Fruit fly (Drosophila melanogaster) whole organism, embryonic: ENCODE measurements around the gene mora.

Experiments
- Ada2b ChIP-seq: fragments of 200-800 bp; sonication (Bioruptor generic); IDR thresholded peaks from 2 replicates; pipeline ENCODE4 v1.3.6; 2022; ENCODE audit warnings: missing biosample characterization, missing genetic modification characterization
- B-H2 ChIP-seq: fragments of 200-800 bp; sonication (Bioruptor generic); optimal IDR thresholded peaks from 2 replicates; lab custom pipeline; 2018; ENCODE audit warnings: missing biosample characterization, mild to moderate bottlenecking, missing genetic modification characterization
- CG10209 ChIP-seq: fragments of 200-800 bp; sonication (Bioruptor generic); optimal IDR thresholded peaks from 3 replicates; lab custom pipeline; 2017; ENCODE audit warnings: missing biosample characterization, mild to moderate bottlenecking, missing genetic modification characterization, missing genetic modification reagents
- CG10654 ChIP-seq: fragments of 200-800 bp; sonication (Bioruptor generic); optimal IDR thresholded peaks from 2 replicates; lab custom pipeline; 2016; ENCODE audit warnings: missing biosample characterization, missing genetic modification characterization
- CG11247 ChIP-seq: fragments of 200-800 bp; sonication (Bioruptor generic); IDR thresholded peaks from 2 replicates; pipeline ENCODE4 v1.3.6; 2022; ENCODE audit warnings: missing biosample characterization, missing genetic modification characterization
- CG11456 ChIP-seq: fragments of 200-800 bp; sonication (Bioruptor generic); IDR thresholded peaks from 3 replicates; pipeline ENCODE4 v1.3.6; 2022; ENCODE audit warnings: missing biosample characterization, missing genetic modification characterization
- CG11695 ChIP-seq: fragments of 200-800 bp; sonication (Bioruptor generic); IDR thresholded peaks from 3 replicates; pipeline ENCODE4 v1.3.6; 2022; ENCODE audit warnings: missing biosample characterization, missing genetic modification characterization
- CG12104 ChIP-seq: fragments of 200-800 bp; sonication (Bioruptor generic); optimal IDR thresholded peaks from 3 replicates; lab custom pipeline; 2016; ENCODE audit warnings: missing biosample characterization, missing genetic modification characterization
- CG12236 ChIP-seq: fragments of 200-800 bp; sonication (Bioruptor generic); optimal IDR thresholded peaks from 2 replicates; lab custom pipeline; 2016; ENCODE audit warnings: missing biosample characterization, missing genetic modification characterization
- CG12942 ChIP-seq: fragments of 200-800 bp; sonication (Bioruptor generic); optimal IDR thresholded peaks from 3 replicates; lab custom pipeline; 2016; ENCODE audit warnings: missing biosample characterization, missing genetic modification characterization
- CG15601 ChIP-seq: fragments of 200-800 bp; sonication (Bioruptor generic); optimal IDR thresholded peaks from 3 replicates; lab custom pipeline; 2019; ENCODE audit warnings: missing biosample characterization, mild to moderate bottlenecking, missing genetic modification characterization, moderate library complexity
- CG2120 ChIP-seq: fragments of 200-800 bp; sonication (Bioruptor generic); optimal IDR thresholded peaks from 3 replicates; lab custom pipeline; 2016; ENCODE audit warnings: missing biosample characterization, missing genetic modification characterization
- CG4820 ChIP-seq: fragments of 200-800 bp; sonication (Bioruptor generic); optimal IDR thresholded peaks from 3 replicates; lab custom pipeline; 2016; ENCODE audit warnings: missing biosample characterization, missing genetic modification characterization
- CG5245 ChIP-seq: fragments of 200-800 bp; sonication (Bioruptor generic); optimal IDR thresholded peaks from 3 replicates; lab custom pipeline; 2016; ENCODE audit warnings: missing biosample characterization, missing genetic modification characterization
- CG7357 ChIP-seq: fragments of 200-800 bp; sonication (Bioruptor generic); IDR thresholded peaks from 3 replicates; pipeline ENCODE4 v1.3.6; 2022; ENCODE audit warnings: missing biosample characterization, missing genetic modification characterization
- CG8924 ChIP-seq: fragments of 200-800 bp; optimal IDR thresholded peaks from 3 replicates; lab custom pipeline; 2019; ENCODE audit warnings: missing biosample characterization, mild to moderate bottlenecking, missing genetic modification characterization, moderate library complexity
- CG9215 ChIP-seq: fragments of 200-800 bp; sonication (Bioruptor generic); IDR thresholded peaks from 2 replicates; pipeline ENCODE4 v1.3.6; 2022; ENCODE audit warnings: missing biosample characterization, missing genetic modification characterization
- CG9797 ChIP-seq: fragments of 200-800 bp; sonication (Bioruptor generic); optimal IDR thresholded peaks from 3 replicates; lab custom pipeline; 2018; ENCODE audit warnings: missing biosample characterization, mild to moderate bottlenecking, missing genetic modification characterization
- CG9817 ChIP-seq: fragments of 200-800 bp; sonication (Bioruptor generic); optimal IDR thresholded peaks from 2 replicates; lab custom pipeline; 2018; ENCODE audit warnings: missing biosample characterization, mild to moderate bottlenecking, missing genetic modification characterization, moderate library complexity
- CG9876 ChIP-seq: fragments of 200-800 bp; sonication (Bioruptor generic); optimal IDR thresholded peaks from 2 replicates; lab custom pipeline; 2016; ENCODE audit warnings: missing biosample characterization, missing genetic modification characterization
- CkIIα-i1 ChIP-seq: fragments of 200-800 bp; sonication (Bioruptor generic); IDR thresholded peaks from 2 replicates; pipeline ENCODE4 v1.3.6; 2022; ENCODE audit warnings: missing biosample characterization, missing genetic modification characterization
- Dip2 ChIP-seq: fragments of 200-800 bp; sonication (Bioruptor generic); IDR thresholded peaks from 2 replicates; pipeline ENCODE4 v1.3.6; 2022; ENCODE audit warnings: missing biosample characterization, missing genetic modification characterization
- E2f2 ChIP-seq: fragments of 200-800 bp; sonication (Bioruptor generic); IDR thresholded peaks from 2 replicates; pipeline ENCODE4 v1.3.6; 2022; ENCODE audit warnings: missing biosample characterization, missing genetic modification characterization
- ERR ChIP-seq: fragments of 200-800 bp; sonication (Bioruptor generic); optimal IDR thresholded peaks from 2 replicates; lab custom pipeline; 2016; ENCODE audit warnings: missing biosample characterization, missing genetic modification characterization
- Ets65A ChIP-seq: fragments of 200-800 bp; sonication (Bioruptor generic); peaks from one replicate; lab custom pipeline; 2016; ENCODE audit warnings: missing biosample characterization, missing genetic modification characterization
- Fer3 ChIP-seq: fragments of 200-800 bp; sonication (Bioruptor generic); optimal IDR thresholded peaks from 2 replicates; lab custom pipeline; 2018; ENCODE audit warnings: missing biosample characterization, mild to moderate bottlenecking, missing genetic modification characterization, moderate library complexity
- H15 ChIP-seq: fragments of 200-800 bp; sonication (Bioruptor generic); IDR thresholded peaks from 3 replicates; pipeline ENCODE4 v1.3.6; 2022; ENCODE audit warnings: missing biosample characterization, missing genetic modification characterization
- Hmx ChIP-seq: fragments of 200-800 bp; sonication (Bioruptor generic); optimal IDR thresholded peaks from 2 replicates; lab custom pipeline; 2016; ENCODE audit warnings: missing biosample characterization, missing genetic modification characterization
- Hr3 ChIP-seq: fragments of 200-800 bp; sonication (Bioruptor generic); optimal IDR thresholded peaks from 3 replicates; lab custom pipeline; 2016; ENCODE audit warnings: missing biosample characterization, missing genetic modification characterization
- Hr39 ChIP-seq: fragments of >200 bp; optimal IDR thresholded peaks from 2 replicates; lab custom pipeline; 2017
- Lhr ChIP-seq: fragments of 200-800 bp; sonication (Bioruptor generic); optimal IDR thresholded peaks from 3 replicates; lab custom pipeline; 2017; ENCODE audit warnings: mild to moderate bottlenecking, missing biosample characterization, missing genetic modification reagents, missing genetic modification characterization
- Sry-β ChIP-seq: fragments of 200-800 bp; sonication (Bioruptor generic); optimal IDR thresholded peaks from 2 replicates; lab custom pipeline; 2018; ENCODE audit warnings: missing biosample characterization, mild to moderate bottlenecking, missing genetic modification characterization, moderate library complexity
- Sry-δ ChIP-seq: fragments of 200-800 bp; sonication (Bioruptor generic); optimal IDR thresholded peaks from 2 replicates; lab custom pipeline; 2016; ENCODE audit warnings: missing biosample characterization, missing genetic modification characterization
- Tbp ChIP-seq: fragments of >200 bp; optimal IDR thresholded peaks from 2 replicates; lab custom pipeline; 2018; ENCODE audit warnings: missing biosample characterization, missing genetic modification characterization
- Usf ChIP-seq: fragments of 200-800 bp; sonication (Bioruptor generic); optimal IDR thresholded peaks from 2 replicates; lab custom pipeline; 2017; ENCODE audit warnings: missing genotype, missing biosample characterization, missing genetic modification characterization
- aop ChIP-seq: fragments of 200-800 bp; sonication (Bioruptor generic); IDR thresholded peaks from 2 replicates; pipeline ENCODE4 v1.3.6; 2022; ENCODE audit warnings: missing biosample characterization, missing genetic modification characterization
- chinmo ChIP-seq: fragments of 200-800 bp; sonication (Bioruptor generic); IDR thresholded peaks from 4 replicates; pipeline ENCODE4 v1.3.6; 2022; ENCODE audit warnings: missing biosample characterization, missing genetic modification characterization; ENCODE audit not compliant: partially characterized antibody
- dysf ChIP-seq: fragments of 200-800 bp; sonication (Bioruptor generic); IDR thresholded peaks from 3 replicates; pipeline ENCODE4 v1.3.6; 2022; ENCODE audit warnings: missing biosample characterization, missing genetic modification characterization
- ems ChIP-seq: fragments of 200-800 bp; sonication (Bioruptor generic); optimal IDR thresholded peaks from 3 replicates; lab custom pipeline; 2016; ENCODE audit warnings: missing biosample characterization, missing genetic modification characterization
- ham ChIP-seq: fragments of 200-800 bp; sonication (Bioruptor generic); IDR thresholded peaks from 2 replicates; pipeline ENCODE4 v1.3.6; 2022; ENCODE audit warnings: missing biosample characterization, missing genetic modification characterization
- her ChIP-seq: fragments of 200-800 bp; sonication (Bioruptor generic); optimal IDR thresholded peaks from 2 replicates; lab custom pipeline; 2016; ENCODE audit warnings: missing biosample characterization, missing genetic modification characterization
- jumu ChIP-seq: fragments of 200-800 bp; sonication (Bioruptor generic); optimal IDR thresholded peaks from 3 replicates; lab custom pipeline; 2016; ENCODE audit warnings: missing biosample characterization, missing genetic modification characterization
- lmd ChIP-seq: fragments of 200-800 bp; sonication (Bioruptor generic); IDR thresholded peaks from 2 replicates; pipeline ENCODE4 v1.3.6; 2022; ENCODE audit warnings: missing biosample characterization, missing genetic modification characterization
- nau ChIP-seq: fragments of 200-800 bp; sonication (Bioruptor generic); optimal IDR thresholded peaks from 3 replicates; lab custom pipeline; 2017; ENCODE audit warnings: missing biosample characterization, mild to moderate bottlenecking, missing genetic modification characterization, missing genetic modification reagents
- pzg ChIP-seq: fragments of 200-800 bp; sonication (Bioruptor generic); optimal IDR thresholded peaks from 3 replicates; lab custom pipeline; 2018; ENCODE audit warnings: missing biosample characterization, mild to moderate bottlenecking, missing genetic modification characterization, moderate library complexity
- sens-2 ChIP-seq: fragments of 200-800 bp; sonication (Bioruptor generic); IDR thresholded peaks from 2 replicates; pipeline ENCODE4 v1.3.6; 2022; ENCODE audit warnings: missing biosample characterization, missing genetic modification characterization
- seq ChIP-seq: fragments of 200-800 bp; sonication (Bioruptor generic); IDR thresholded peaks from 2 replicates; pipeline ENCODE4 v1.3.6; 2022; ENCODE audit warnings: missing biosample characterization, missing genetic modification characterization
- stc ChIP-seq: fragments of 200-800 bp; sonication (Bioruptor generic); IDR thresholded peaks from 2 replicates; pipeline ENCODE4 v1.3.6; 2022; ENCODE audit warnings: missing biosample characterization, missing genetic modification characterization
- tin ChIP-seq: fragments of 200-800 bp; sonication (Bioruptor generic); optimal IDR thresholded peaks from 3 replicates; lab custom pipeline; 2016; ENCODE audit warnings: missing biosample characterization, missing genetic modification characterization
- unpg ChIP-seq: fragments of 200-800 bp; sonication (Bioruptor generic); optimal IDR thresholded peaks from 3 replicates; lab custom pipeline; 2018; ENCODE audit warnings: missing biosample characterization, mild to moderate bottlenecking, missing genetic modification characterization, moderate library complexity
- zfh2 ChIP-seq: fragments of 200-800 bp; sonication (Bioruptor generic); optimal IDR thresholded peaks from 2 replicates; lab custom pipeline; 2016; ENCODE audit warnings: missing biosample characterization, missing genetic modification characterization

Gene mora

DNA sequence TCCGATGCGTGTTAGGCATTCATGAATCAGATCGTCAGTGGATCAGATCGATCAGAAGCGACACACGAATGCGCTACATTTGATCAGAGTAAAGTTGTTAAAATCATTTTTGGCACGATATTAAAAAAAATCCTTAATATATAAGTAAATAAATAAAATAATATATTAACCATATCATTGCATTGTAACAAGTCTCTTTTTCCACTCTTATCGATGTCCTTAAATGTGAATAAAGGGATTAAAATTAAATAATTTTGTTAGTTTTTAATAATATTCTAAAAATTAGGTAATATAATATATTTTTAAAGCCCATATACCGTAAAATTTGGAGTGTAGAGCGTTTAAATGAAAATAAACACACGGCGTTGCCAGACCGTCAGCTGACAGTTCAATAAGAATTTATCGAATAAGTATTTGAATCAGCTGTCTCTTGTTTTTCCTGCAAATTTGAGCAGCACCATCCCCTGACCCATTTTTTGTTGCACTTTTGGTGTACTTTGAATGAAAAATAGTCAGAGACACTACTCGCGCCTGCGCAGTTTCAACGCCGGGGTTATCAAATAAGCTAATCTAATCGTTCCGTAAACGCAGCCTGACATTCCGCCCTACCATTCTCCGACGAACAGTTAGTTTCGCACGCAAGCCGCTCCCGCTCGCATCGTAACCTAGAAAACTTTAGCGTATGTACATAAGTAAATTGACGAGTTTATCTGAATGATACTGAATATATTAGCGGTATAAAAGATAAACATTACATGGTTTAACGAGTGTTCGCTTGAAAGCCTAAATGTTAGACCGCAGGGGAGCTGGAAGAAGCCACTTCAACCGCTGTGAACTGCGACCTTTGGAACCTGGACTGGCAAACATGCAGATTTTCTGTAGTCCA is 34.0 kb upstream of the mora start, which contains the start of the genes p38a and CG6178 (continued):
- peak; percentile 94 for TF ChIP-seq CG12104 (GFP tag; lab: Kevin White, UChicago)
- peak; percentile 98 for TF ChIP-seq CG9817 (tag; lab: Kevin White, UChicago)
- peak; percentile 92 for TF ChIP-seq tin (GFP tag; lab: Kevin White, UChicago)
- peak; percentile 90 for TF ChIP-seq ham (GFP tag; lab: Robert Waterston, UW)
- TF ChIP-seq CG11456 (GFP tag; lab: Robert Waterston, UW), result peak; percentile 96
- TF ChIP-seq dysf (GFP tag; lab: Robert Waterston, UW), result peak; percentile 98
- no peak for TF ChIP-seq her
- peak; percentile 90 for TF ChIP-seq CG2120 (GFP tag; lab: Kevin White, UChicago)
- peak; percentile 98 for TF ChIP-seq lmd (GFP tag; lab: Robert Waterston, UW)
- peak; percentile 94 for TF ChIP-seq CG7357
- peak; percentile 86 for TF ChIP-seq zfh2 (GFP tag; lab: Kevin White, UChicago)
- peak; percentile 95 for TF ChIP-seq CG11247
- TF ChIP-seq Hr39 (lab: Kevin White, UChicago), result no peak
- TF ChIP-seq CkIIα-i1 (GFP tag; lab: Robert Waterston, UW), result peak; percentile 87; the same call in 1 of the 2 replicates
- peak; percentile 93 for TF ChIP-seq H15 (GFP tag; lab: Robert Waterston, UW)
- peak; percentile 83 for TF ChIP-seq sens-2 (GFP tag; lab: Robert Waterston, UW)
- peak; percentile 82 for TF ChIP-seq E2f2
- TF ChIP-seq CG12236 (GFP tag; lab: Kevin White, UChicago), result no peak
- peak; percentile 99 for TF ChIP-seq Hr3 (GFP tag; lab: Kevin White, UChicago)
- TF ChIP-seq Dip2 (GFP tag; lab: Robert Waterston, UW), result peak; percentile 56
- peak; percentile 46 for TF ChIP-seq Sry-δ (GFP tag; lab: Kevin White, UChicago)
- peak; percentile 98 for TF ChIP-seq Fer3 (tag; lab: Kevin White, UChicago)
- peak; percentile 96 for TF ChIP-seq B-H2
- peak; percentile 97 for TF ChIP-seq stc (GFP tag; lab: Robert Waterston, UW)
- TF ChIP-seq Sry-β (GFP tag; lab: Kevin White, UChicago), result peak; percentile 54
- TF ChIP-seq CG9797 (GFP tag; lab: Kevin White, UChicago), result peak; percentile 7
- peak; percentile 63; the same call in 1 of the 2 replicates for TF ChIP-seq aop (GFP tag; lab: Robert Waterston, UW)
- TF ChIP-seq Usf (GFP tag; lab: Kevin White, UChicago), result peak; percentile 97
- TF ChIP-seq Hmx (GFP tag; lab: Kevin White, UChicago), result no peak
- peak; percentile 99 for TF ChIP-seq CG8924 (tag; lab: Kevin White, UChicago)
- peak; percentile 13 for TF ChIP-seq CG9876
- TF ChIP-seq CG10209, result peak; percentile 98
- peak; percentile 46 for TF ChIP-seq Lhr
- peak; percentile 96 for TF ChIP-seq CG9215 (GFP tag; lab: Robert Waterston, UW)
- TF ChIP-seq ERR (GFP tag; lab: Kevin White, UChicago), result no peak
- TF ChIP-seq nau (GFP tag; lab: Kevin White, UChicago), result no peak
- TF ChIP-seq chinmo (GFP tag; lab: Robert Waterston, UW), result peak; percentile 89; the same call in 3 of the 4 replicates
- peak; percentile 95 for TF ChIP-seq CG12942
- no peak for TF ChIP-seq Tbp (GFP tag; lab: Kevin White, UChicago)
- TF ChIP-seq seq, result peak; percentile 96
- peak; percentile 95 for TF ChIP-seq Ada2b (GFP tag; lab: Robert Waterston, UW)
- peak; percentile 95 for TF ChIP-seq CG15601 (tag; lab: Kevin White, UChicago)
- peak; percentile 45 for TF ChIP-seq jumu (GFP tag; lab: Kevin White, UChicago)
- peak; percentile 91 for TF ChIP-seq CG4820 (GFP tag; lab: Kevin White, UChicago)
- TF ChIP-seq CG11695 (GFP tag; lab: Robert Waterston, UW), result peak; percentile 98
- peak; percentile 94 for TF ChIP-seq Ets65A (GFP tag; lab: Kevin White, UChicago)
- TF ChIP-seq pzg (GFP tag; lab: Kevin White, UChicago), result peak; percentile 52
- peak; percentile 82 for TF ChIP-seq CG5245
- peak; percentile 95 for TF ChIP-seq CG10654 (GFP tag; lab: Kevin White, UChicago)
- peak; percentile 96 for TF ChIP-seq unpg (GFP tag; lab: Kevin White, UChicago)
- peak; percentile 36 for TF ChIP-seq ems (GFP tag; lab: Kevin White, UChicago)
